Fruit fly (Drosophila melanogaster) S2 (cell line): ENCODE results near the gene Esp.

Experiments
- CG8478 ChIP-seq: fragments of >200 bp; optimal IDR thresholded peaks from 2 replicates; lab custom pipeline; 2018
- CTCF ChIP-seq, 2 experiments: fragments of >200 bp; optimal IDR thresholded peaks; 2 replicates each; lab custom pipeline; 2018

Esp gene

dm6 chr3R:24828234-24828633 is 13.5 kb upstream of the Esp start, which contains the start of gene RabX4:
RabX4 (minus strand) TSS chr3R:24828409.
- TF ChIP-seq CTCF (optimal IDR thresholded peaks at IDR 0.05; lab: Kevin White, UChicago) (no peak), CG8478 (no peak)

- no peak for TF ChIP-seq CG8478
- TF ChIP-seq CTCF (optimal IDR thresholded peaks at IDR 0.05; lab: Kevin White, UChicago) = peak in 1 of 2 experiments; percentile 10
These were observed 11.8 kb upstream of the Esp start, which contains the start of the genes Kaz and CG43273 for dm6 chr3R:24829887-24830351. Kaz (minus strand) TSS chr3R:24829959. CG43273 (plus strand) TSS chr3R:24830301.

dm6 chr3R:24833652-24834051 is 8.1 kb upstream of the Esp start, which contains the start of gene sosie:
sosie (plus strand) TSS chr3R:24833952.
- TF ChIP-seq CTCF (optimal IDR thresholded peaks at IDR 0.05; lab: Kevin White, UChicago) (no peak), CG8478 (no peak)

- TF ChIP-seq CTCF (optimal IDR thresholded peaks at IDR 0.05; lab: Kevin White, UChicago) = no peak
- no peak for TF ChIP-seq CG8478
These were observed 672 bp upstream of the Esp start, which contains the start of gene CG33658 for dm6 chr3R:24841063-24841462. CG33658 (minus strand) TSS chr3R:24841163.

- TF ChIP-seq CTCF (optimal IDR thresholded peaks at IDR 0.05; lab: Kevin White, UChicago) = no peak
- no peak for TF ChIP-seq CG8478
These were observed 3.4 kb downstream of the Esp start for dm6 chr3R:24845148-24845547.

- TF ChIP-seq CTCF (optimal IDR thresholded peaks at IDR 0.05; lab: Kevin White, UChicago) = no peak
- TF ChIP-seq CG8478 = no peak
These were observed 4.5 kb downstream of the Esp start for dm6 chr3R:24845952-24846848.

dm6 chr3R:24850420-24850819 is 8.7 kb downstream of the Esp start, which contains the start of gene CG7006:
CG7006 (plus strand) TSS chr3R:24850627.
- TF ChIP-seq CG8478 = no peak
- TF ChIP-seq CTCF (optimal IDR thresholded peaks at IDR 0.05; lab: Kevin White, UChicago) = no peak

- no peak for TF ChIP-seq CG8478
- no peak for TF ChIP-seq CTCF (optimal IDR thresholded peaks at IDR 0.05; lab: Kevin White, UChicago)
These were observed 9.7 kb downstream of the Esp start, which contains the start of gene Nct for dm6 chr3R:24851429-24851828. Nct (plus strand) TSS chr3R:24851601.

dm6 chr3R:24856143-24856542 is 14.4 kb downstream of the Esp start, which contains the start of gene HDAC11:
HDAC11 (minus strand) TSS chr3R:24856243.
- no peak for TF ChIP-seq CTCF (optimal IDR thresholded peaks at IDR 0.05; lab: Kevin White, UChicago)
- no peak for TF ChIP-seq CG8478

- TF ChIP-seq CTCF (optimal IDR thresholded peaks at IDR 0.05; lab: Kevin White, UChicago) (no peak), CG8478 (no peak)
These were observed 15.7 kb downstream of the Esp start, which contains the start of gene CAH4 for dm6 chr3R:24857459-24857858. CAH4 (minus strand) TSS chr3R:24857559.

- TF ChIP-seq CTCF (optimal IDR thresholded peaks at IDR 0.05; lab: Kevin White, UChicago) (no peak), CG8478 (no peak)
These were observed 18.0 kb downstream of the Esp start, which contains the start of gene ppk22 for dm6 chr3R:24859701-24860100. ppk22 (minus strand) TSS chr3R:24859801.

- TF ChIP-seq CTCF (optimal IDR thresholded peaks at IDR 0.05; lab: Kevin White, UChicago) = no peak
- no peak for TF ChIP-seq CG8478
These were observed 18.6 kb downstream of the Esp start, which contains the start of gene CG13639 for dm6 chr3R:24860316-24860826. CG13639 (minus strand) TSS chr3R:24860366.

dm6 chr3R:24862065-24862464 is 20.3 kb downstream of the Esp start, which contains the start of gene CG13640:
CG13640 (minus strand) TSS chr3R:24862165.
- no peak for TF ChIP-seq CG8478
- no peak for TF ChIP-seq CTCF (optimal IDR thresholded peaks at IDR 0.05; lab: Kevin White, UChicago)

dm6 chr3R:24862574-24863089 is 20.9 kb downstream of the Esp start, which contains the start of gene CG7016:
CG7016 (plus strand) TSS chr3R:24862931.
- TF ChIP-seq CTCF (optimal IDR thresholded peaks at IDR 0.05; lab: Kevin White, UChicago) = no peak
- TF ChIP-seq CG8478 = no peak

dm6 chr3R:24863894-24864293 is 22.2 kb downstream of the Esp start:
- no peak for TF ChIP-seq CTCF (optimal IDR thresholded peaks at IDR 0.05; lab: Kevin White, UChicago)
- TF ChIP-seq CG8478 = no peak
